Worm (Caenorhabditis elegans): Measurements from ENCODE around the gene fbxa-116.

DNA sequence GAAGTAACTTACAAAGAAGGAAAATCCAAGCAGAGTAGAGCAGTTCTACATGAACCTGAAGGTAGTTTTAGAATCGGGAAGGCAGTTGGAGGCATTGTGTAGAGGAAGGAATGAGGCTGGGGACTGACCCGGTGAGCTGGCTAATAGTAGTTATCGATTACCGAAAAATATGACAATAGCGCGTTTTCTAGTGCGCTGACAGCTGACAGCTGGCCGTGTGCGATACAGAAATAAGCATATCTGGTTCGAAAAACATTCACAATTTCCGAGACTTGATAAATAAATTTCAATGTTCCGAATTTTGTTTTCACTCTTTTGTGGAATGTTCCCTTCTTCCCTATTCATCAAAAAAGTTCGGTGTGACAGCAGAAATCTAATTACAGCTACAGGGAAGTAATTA lies 17.4 kb upstream of the fbxa-116 start, which contains the start of the genes fbxb-59 and srbc-34:
- TF ChIP-seq blmp-1 (tag; optimal IDR thresholded peaks at IDR 0.05) (no peak), ztf-11 (tag; optimal IDR thresholded peaks at IDR 0.05) (no peak), nhr-237 (tag; optimal IDR thresholded peaks at IDR 0.05) (no peak), snpc-4 (tag; optimal IDR thresholded peaks at IDR 0.05) (no peak), drap-1 (GFP tag; optimal IDR thresholded peaks at IDR 0.05) (no peak)

Measured in whole organism, mixed stage, embryonic.